Worm (Caenorhabditis elegans) whole organism, L4 larva: ENCODE data around the gene srbc-43.

Experiments used
- D1046.2 ChIP-seq: fragments of 200-800 bp; sonication (Bioruptor generic); IDR thresholded peaks from 2 replicates; pipeline ENCODE4 v1.3.6; 2022; ENCODE audit warnings: missing genetic modification characterization, missing compliant biosample characterization
- T26A8.4 ChIP-seq: fragments of 200-800 bp; sonication (Bioruptor generic); IDR thresholded peaks from 2 replicates; pipeline ENCODE4 v1.3.6; 2022; ENCODE audit warnings: missing genetic modification characterization, missing compliant biosample characterization
- Y105C5A.15 ChIP-seq: fragments of 200-800 bp; sonication (Bioruptor generic); IDR thresholded peaks from 2 replicates; pipeline ENCODE4 v1.3.6; 2022; ENCODE audit warnings: missing genetic modification characterization, missing compliant biosample characterization
- Y48G9A.11 ChIP-seq: fragments of 200-800 bp; sonication (Bioruptor generic); IDR thresholded peaks from 2 replicates; pipeline ENCODE4 v1.3.6; 2022; ENCODE audit warnings: missing genetic modification reagents, missing genetic modification characterization, missing compliant biosample characterization
- ama-1 ChIP-seq: fragments of 150-350 bp; optimal IDR thresholded peaks from 2 replicates; lab custom pipeline; 2014; ENCODE audit warnings: inconsistent platforms, mixed read lengths
- ceh-20 ChIP-seq: fragments of 200-800 bp; sonication (Bioruptor generic); IDR thresholded peaks from 2 replicates; pipeline ENCODE4 v1.3.6; 2022; ENCODE audit warnings: missing genetic modification reagents, missing genetic modification characterization, missing compliant biosample characterization
- ceh-28 ChIP-seq: fragments of 150-350 bp; optimal IDR thresholded peaks from 2 replicates; lab custom pipeline; 2014; ENCODE audit warnings: missing biosample characterization, missing genetic modification reagents, missing genetic modification characterization
- ces-1 ChIP-seq: fragments of 150-350 bp; sonication (generic microtip); optimal IDR thresholded peaks from 4 replicates; lab custom pipeline; 2014; ENCODE audit warnings: missing biosample characterization, missing genetic modification reagents, missing genetic modification characterization
- ctbp-1 ChIP-seq: fragments of 200-800 bp; sonication (Bioruptor generic); IDR thresholded peaks from 2 replicates; pipeline ENCODE4 v1.3.6; 2022; ENCODE audit warnings: missing genetic modification reagents, missing genetic modification characterization, missing compliant biosample characterization
- daf-16 ChIP-seq, 3 experiments: sonication (generic microtip); optimal IDR thresholded peaks; 2 replicates each; lab custom pipeline; 2016 to 2017; ENCODE audit warnings: missing genetic modification characterization in 3 of 3, missing genetic modification reagents in 3 of 3, mild to moderate bottlenecking in 2 of 3, missing compliant biosample characterization in 2 of 3, missing biosample characterization in 1 of 3, moderate library complexity in 1 of 3
- daf-19 ChIP-seq: fragments of 200-800 bp; sonication (Bioruptor generic); conservative IDR thresholded peaks from 2 replicates; pipeline ENCODE4 v1.3.6; 2022; ENCODE audit warnings: missing genetic modification characterization, missing compliant biosample characterization
- dmd-6 ChIP-seq: fragments of 200-800 bp; sonication (Bioruptor generic); IDR thresholded peaks from 2 replicates; pipeline ENCODE4 v1.3.6; 2022; ENCODE audit warnings: missing genetic modification reagents, missing genetic modification characterization, missing compliant biosample characterization
- dmd-8 ChIP-seq: fragments of 200-800 bp; sonication (Bioruptor generic); IDR thresholded peaks from 2 replicates; pipeline ENCODE4 v1.3.6; 2022; ENCODE audit warnings: missing genetic modification characterization, missing compliant biosample characterization
- dmd-9 ChIP-seq: fragments of 200-800 bp; sonication (Bioruptor generic); IDR thresholded peaks from 2 replicates; pipeline ENCODE4 v1.3.6; 2022; ENCODE audit warnings: missing genetic modification reagents, missing genetic modification characterization, missing compliant biosample characterization
- dpl-1 ChIP-seq: fragments of 150-350 bp; optimal IDR thresholded peaks from 2 replicates; lab custom pipeline; 2014; ENCODE audit warnings: missing biosample characterization, missing genetic modification reagents, missing genetic modification characterization
- dve-1 ChIP-seq: sonication (generic microtip); optimal IDR thresholded peaks from 2 replicates; lab custom pipeline; 2017; ENCODE audit warnings: antibody characterized with exemption, mild to moderate bottlenecking, missing genetic modification characterization, missing compliant biosample characterization; ENCODE audit not compliant: insufficient read depth
- egl-27 ChIP-seq: sonication (generic microtip); optimal IDR thresholded peaks from 3 replicates; lab custom pipeline; 2017; ENCODE audit warnings: missing biosample characterization, missing genetic modification reagents, missing genetic modification characterization
- fkh-10 ChIP-seq: fragments of 150-350 bp; optimal IDR thresholded peaks from 2 replicates; lab custom pipeline; 2014; ENCODE audit warnings: missing biosample characterization, missing genetic modification reagents, missing genetic modification characterization
- fos-1 ChIP-seq: fragments of 150-350 bp; optimal IDR thresholded peaks from 2 replicates; lab custom pipeline; 2014; ENCODE audit warnings: missing biosample characterization, missing genetic modification characterization
- hlh-11 ChIP-seq: fragments of 200-800 bp; sonication (Bioruptor generic); optimal IDR thresholded peaks from 2 replicates; lab custom pipeline; 2018; ENCODE audit warnings: mild to moderate bottlenecking, missing genetic modification characterization, missing compliant biosample characterization
- hmg-1.1 ChIP-seq: fragments of 200-800 bp; sonication (Bioruptor generic); IDR thresholded peaks from 2 replicates; pipeline ENCODE4 v1.3.6; 2022; ENCODE audit warnings: missing genetic modification reagents, missing genetic modification characterization, missing compliant biosample characterization
- lim-7 ChIP-seq: fragments of 200-800 bp; sonication (Bioruptor generic); IDR thresholded peaks from 2 replicates; pipeline ENCODE4 v1.3.6; 2022; ENCODE audit warnings: missing genetic modification characterization, missing compliant biosample characterization
- lin-29 ChIP-seq: fragments of 200-800 bp; sonication (Bioruptor generic); IDR thresholded peaks from 2 replicates; pipeline ENCODE4 v1.3.6; 2022; ENCODE audit warnings: missing genetic modification reagents, missing genetic modification characterization, missing compliant biosample characterization
- lin-38 ChIP-seq: fragments of 200-800 bp; sonication (Bioruptor generic); IDR thresholded peaks from 2 replicates; pipeline ENCODE4 v1.3.6; 2022; ENCODE audit warnings: missing genetic modification reagents, missing genetic modification characterization, missing compliant biosample characterization
- lsy-2 ChIP-seq, 2 experiments: fragments of 150-350 bp in 1 of 2; sonication (generic microtip) in 1 of 2; optimal IDR thresholded peaks; 2 replicates each; lab custom pipeline; 2014 to 2017; ENCODE audit warnings: missing biosample characterization in 2 of 2, missing genetic modification characterization in 2 of 2
- mdl-1 ChIP-seq, 2 experiments: fragments of 150-350 bp in 1 of 2; sonication (generic microtip) in 1 of 2; optimal IDR thresholded peaks; 2 replicates each; lab custom pipeline; 2014 to 2017; ENCODE audit warnings: missing biosample characterization in 2 of 2, missing genetic modification characterization in 2 of 2
- mdt-29 ChIP-seq: fragments of 200-800 bp; sonication (Bioruptor generic); IDR thresholded peaks from 2 replicates; pipeline ENCODE4 v1.3.6; 2022; ENCODE audit warnings: missing genetic modification reagents, missing genetic modification characterization, missing compliant biosample characterization
- mep-1 ChIP-seq: fragments of 150-350 bp; sonication (generic microtip); optimal IDR thresholded peaks from 3 replicates; lab custom pipeline; 2014; ENCODE audit warnings: missing biosample characterization, missing genetic modification characterization
- mes-2 ChIP-seq: sonication (generic microtip); optimal IDR thresholded peaks from 2 replicates; lab custom pipeline; 2016; ENCODE audit warnings: missing genotype, mild to moderate bottlenecking, missing genetic modification characterization, missing compliant biosample characterization; ENCODE audit not compliant: poor library complexity, severe bottlenecking
- mxl-3 ChIP-seq: fragments of 200-800 bp; sonication (Bioruptor generic); optimal IDR thresholded peaks from 2 replicates; lab custom pipeline; 2018; ENCODE audit warnings: mild to moderate bottlenecking, missing genetic modification characterization, missing compliant biosample characterization
- nhr-111 ChIP-seq: fragments of 200-800 bp; sonication (Bioruptor generic); optimal IDR thresholded peaks from 2 replicates; lab custom pipeline; 2018; ENCODE audit warnings: mild to moderate bottlenecking, missing genetic modification characterization, missing compliant biosample characterization
- nhr-28 ChIP-seq: fragments of 150-350 bp; optimal IDR thresholded peaks from 2 replicates; lab custom pipeline; 2014; ENCODE audit warnings: missing biosample characterization, missing genetic modification characterization
- nhr-41 ChIP-seq: fragments of 200-800 bp; sonication (Bioruptor generic); IDR thresholded peaks from 2 replicates; pipeline ENCODE4 v1.3.6; 2022; ENCODE audit warnings: missing genetic modification reagents, missing genetic modification characterization, missing compliant biosample characterization
- nhr-6 ChIP-seq: fragments of 150-350 bp; optimal IDR thresholded peaks from 2 replicates; lab custom pipeline; 2014; ENCODE audit warnings: missing biosample characterization, missing genetic modification characterization
- php-3 ChIP-seq: fragments of 200-800 bp; sonication (Bioruptor generic); IDR thresholded peaks from 2 replicates; pipeline ENCODE4 v1.3.6; 2022; ENCODE audit warnings: missing genetic modification reagents, missing genetic modification characterization, missing compliant biosample characterization
- sdz-12 ChIP-seq: fragments of 200-800 bp; sonication (Bioruptor generic); optimal IDR thresholded peaks from 2 replicates; lab custom pipeline; 2018; ENCODE audit warnings: mild to moderate bottlenecking, missing genetic modification characterization, missing compliant biosample characterization
- skn-1 ChIP-seq: fragments of 150-350 bp; optimal IDR thresholded peaks from 2 replicates; lab custom pipeline; 2014; ENCODE audit warnings: missing biosample characterization, missing genetic modification characterization
- snpc-1.2 ChIP-seq: fragments of 200-800 bp; sonication (Bioruptor generic); IDR thresholded peaks from 2 replicates; pipeline ENCODE4 v1.3.6; 2022; ENCODE audit warnings: missing genetic modification reagents, missing genetic modification characterization, missing compliant biosample characterization
- snpc-4 ChIP-seq: fragments of 150-350 bp; optimal IDR thresholded peaks from 2 replicates; lab custom pipeline; 2014; ENCODE audit warnings: missing biosample characterization, missing genetic modification characterization
- spr-1 ChIP-seq: sonication (generic microtip); optimal IDR thresholded peaks from 2 replicates; lab custom pipeline; 2016; ENCODE audit warnings: mild to moderate bottlenecking, missing genetic modification characterization, missing compliant biosample characterization
- tag-97 ChIP-seq: fragments of 200-800 bp; sonication (Bioruptor generic); IDR thresholded peaks from 2 replicates; pipeline ENCODE4 v1.3.6; 2022; ENCODE audit warnings: missing genetic modification characterization, missing compliant biosample characterization
- unc-39 ChIP-seq: sonication (generic microtip); optimal IDR thresholded peaks from 2 replicates; lab custom pipeline; 2017; ENCODE audit warnings: missing biosample characterization, missing genetic modification characterization
- zfp-2 ChIP-seq: sonication (generic microtip); optimal IDR thresholded peaks from 2 replicates; lab custom pipeline; 2016; ENCODE audit warnings: mild to moderate bottlenecking, missing genetic modification characterization, missing compliant biosample characterization
- zfp-3 ChIP-seq: fragments of 200-800 bp; sonication (Bioruptor generic); conservative IDR thresholded peaks from 2 replicates; pipeline ENCODE4 v1.3.6; 2022; ENCODE audit warnings: missing genetic modification reagents, missing genetic modification characterization, missing compliant biosample characterization
- zip-11 ChIP-seq: fragments of 200-800 bp; sonication (Bioruptor generic); IDR thresholded peaks from 2 replicates; pipeline ENCODE4 v1.3.6; 2022; ENCODE audit warnings: missing genetic modification characterization, missing compliant biosample characterization

Gene srbc-43

ce11 chrV:12814481-12814882 lies 24.2 kb upstream of the srbc-43 start (continued):
- TF ChIP-seq dmd-8 (no peak), fos-1 (tag; lab: Kevin White, UChicago) (no peak), mes-2 (tag; lab: Kevin White, UChicago) (peak; percentile 13), daf-19 (no peak), sdz-12 (GFP tag; lab: Kevin White, UChicago) (no peak), T26A8.4 (no peak), mxl-3 (GFP tag; lab: Kevin White, UChicago) (peak; percentile 53), mdl-1 (tag; optimal IDR thresholded peaks at IDR 0.05; lab: Kevin White, UChicago) (peak; percentile 43 to 88), skn-1 (tag; lab: Kevin White, UChicago) (no peak), dmd-6 (peak; percentile 51; the same call in 1 of the 2 replicates), lim-7 (GFP tag; lab: Robert Waterston, UW) (no peak), dve-1 (tag; lab: Kevin White, UChicago) (peak; percentile 21), lin-38 (0 out of 2 replicates have a peak, but pooled peaks have one; percentile 19), egl-27 (tag; lab: Kevin White, UChicago) (no peak), ceh-28 (no peak), nhr-28 (tag; lab: Kevin White, UChicago) (peak; percentile 12), lsy-2 (tag; optimal IDR thresholded peaks at IDR 0.05; lab: Kevin White, UChicago) (peak; percentile 53 to 64), nhr-111 (no peak), zip-11 (GFP tag; lab: Robert Waterston, UW) (no peak), dmd-9 (GFP tag; lab: Robert Waterston, UW) (no peak), spr-1 (tag; lab: Kevin White, UChicago) (no peak), hlh-11 (tag; lab: Kevin White, UChicago) (peak; percentile 90), ceh-20 (GFP tag; lab: Robert Waterston, UW) (peak; percentile 72), tag-97 (no peak), fkh-10 (GFP tag; lab: Kevin White, UChicago) (peak; percentile 65), zfp-2 (tag; lab: Kevin White, UChicago) (no peak), Y105C5A.15 (GFP tag; lab: Robert Waterston, UW) (no peak), snpc-4 (tag; lab: Kevin White, UChicago) (no peak), Y48G9A.11 (GFP tag; lab: Robert Waterston, UW) (no peak), snpc-1.2 (GFP tag; lab: Robert Waterston, UW) (0 out of 2 replicates have a peak, but pooled peaks have one; percentile 15)
- TF ChIP-seq, all 104 proteins: peak for 27

ce11 chrV:12814022-12814421 lies 23.7 kb upstream of the srbc-43 start, which contains the start of gene ZC443.3:
Gene ZC443.3 (minus strand): TSS chrV:12814122.
- no peak for TF ChIP-seq spr-1 (tag; lab: Kevin White, UChicago)
- no peak for TF ChIP-seq snpc-1.2 (GFP tag; lab: Robert Waterston, UW)
- TF ChIP-seq mes-2 (tag; lab: Kevin White, UChicago), result no peak
- no peak for TF ChIP-seq mep-1
- no peak for TF ChIP-seq lin-29
- TF ChIP-seq nhr-6, result no peak
- TF ChIP-seq ama-1 (lab: Kevin White, UChicago), result no peak
- TF ChIP-seq php-3 (GFP tag; lab: Robert Waterston, UW), result no peak
- TF ChIP-seq ces-1 (GFP tag; lab: Kevin White, UChicago), result no peak
- TF ChIP-seq hmg-1.1 (GFP tag; lab: Robert Waterston, UW), result no peak
- no peak for TF ChIP-seq nhr-41 (GFP tag; lab: Robert Waterston, UW)
- no peak for TF ChIP-seq dpl-1

ce11 chrV:12811810-12812209 lies 21.5 kb upstream of the srbc-43 start:
- TF ChIP-seq hmg-1.1 (GFP tag; lab: Robert Waterston, UW) (0 out of 2 replicates have a peak, but pooled peaks have one; percentile 15), daf-16 (GFP tag; optimal IDR thresholded peaks at IDR 0.05; lab: Kevin White, UChicago) (no peak), daf-16 (tag; optimal IDR thresholded peaks at IDR 0.05; lab: Kevin White, UChicago) (no peak), zfp-3 (peak; percentile 6; the same call in 1 of the 2 replicates), ctbp-1 (no peak), D1046.2 (no peak), mdt-29 (GFP tag; lab: Robert Waterston, UW) (no peak), unc-39 (tag; lab: Kevin White, UChicago) (no peak), lim-7 (GFP tag; lab: Robert Waterston, UW) (no peak), ama-1 (lab: Kevin White, UChicago) (peak; percentile 13), ces-1 (GFP tag; lab: Kevin White, UChicago) (no peak), daf-19 (no peak), lin-38 (no peak), T26A8.4 (peak; percentile 40)
